Worm (Caenorhabditis elegans) whole organism, L4/young adult: Measurements from ENCODE around the gene ZK1010.2.

Experiments used
- W03F9.2 ChIP-seq: fragments of 150-350 bp; optimal IDR thresholded peaks from 2 replicates; lab custom pipeline; 2014; ENCODE audit warnings: missing biosample characterization, missing genetic modification characterization
- dao-5 ChIP-seq: sonication (generic microtip); optimal IDR thresholded peaks from 2 replicates; lab custom pipeline; 2016; ENCODE audit warnings: missing genotype, missing genetic modification characterization, moderate library complexity, missing compliant biosample characterization

DNA sequence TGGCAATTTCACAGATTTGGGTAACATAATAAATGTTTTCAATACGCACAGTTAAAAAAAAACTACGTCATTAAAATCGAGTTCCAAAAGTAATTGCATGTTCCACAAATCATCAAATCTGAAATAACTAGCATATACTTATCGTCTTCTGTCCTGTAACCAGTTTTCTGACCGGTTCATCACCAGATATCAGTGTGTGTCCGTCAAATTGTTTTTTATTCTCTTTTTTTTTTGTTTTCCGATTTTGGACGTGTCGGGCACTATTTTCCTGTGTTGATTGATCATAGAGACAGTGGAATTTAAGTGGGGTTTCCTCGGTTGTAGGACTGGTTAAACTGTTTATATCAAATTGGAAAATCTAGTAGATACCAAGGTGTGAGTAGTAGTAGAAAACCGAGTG is 36.2 kb upstream of the ZK1010.2 start:
- TF ChIP-seq W03F9.2 (tag; lab: Kevin White, UChicago) (no peak), dao-5 (no peak)
